Worm (Caenorhabditis elegans) whole organism, late embryonic: Measurements from ENCODE around the gene srd-21.

Experiments
- F13H6.1 ChIP-seq: sonication (generic microtip); optimal IDR thresholded peaks from 2 replicates; lab custom pipeline; 2016; ENCODE audit warnings: missing genetic modification characterization, missing compliant biosample characterization
- K02D7.2 ChIP-seq: sonication (generic microtip); optimal IDR thresholded peaks from 2 replicates; lab custom pipeline; 2017; ENCODE audit warnings: mild to moderate bottlenecking, missing genetic modification characterization, missing compliant biosample characterization
- ahr-1 ChIP-seq: sonication (generic microtip); optimal IDR thresholded peaks from 2 replicates; lab custom pipeline; 2016; ENCODE audit warnings: missing genetic modification characterization, missing compliant biosample characterization
- ama-1 ChIP-seq: fragments of 150-350 bp; optimal IDR thresholded peaks from 2 replicates; lab custom pipeline; 2014
- ceh-14 ChIP-seq: sonication (generic microtip); optimal IDR thresholded peaks from 2 replicates; lab custom pipeline; 2016; ENCODE audit warnings: missing genotype, missing genetic modification characterization, missing compliant biosample characterization
- ceh-19 ChIP-seq: fragments of 200-800 bp; sonication (Bioruptor generic); optimal IDR thresholded peaks from 2 replicates; lab custom pipeline; 2018; ENCODE audit warnings: mild to moderate bottlenecking, missing genetic modification characterization, missing compliant biosample characterization
- ceh-24 ChIP-seq: sonication (generic microtip); optimal IDR thresholded peaks from 2 replicates; lab custom pipeline; 2016; ENCODE audit warnings: mild to moderate bottlenecking, missing genetic modification characterization, missing compliant biosample characterization
- ceh-30 ChIP-seq: fragments of 150-350 bp; optimal IDR thresholded peaks from 2 replicates; lab custom pipeline; 2014; ENCODE audit warnings: missing biosample characterization, missing genetic modification characterization
- ceh-31 ChIP-seq: sonication (generic microtip); optimal IDR thresholded peaks from 2 replicates; lab custom pipeline; 2016; ENCODE audit warnings: missing genetic modification characterization, missing compliant biosample characterization
- ceh-34 ChIP-seq: sonication (generic microtip); optimal IDR thresholded peaks from 2 replicates; lab custom pipeline; 2016; ENCODE audit warnings: mild to moderate bottlenecking, missing genetic modification characterization, missing compliant biosample characterization
- ceh-45 ChIP-seq: fragments of 200-800 bp; sonication (Bioruptor generic); IDR thresholded peaks from 2 replicates; pipeline ENCODE4 v1.3.6; 2022; ENCODE audit warnings: missing genetic modification reagents, missing genetic modification characterization, missing compliant biosample characterization
- elt-4 ChIP-seq: sonication (generic microtip); optimal IDR thresholded peaks from 2 replicates; lab custom pipeline; 2016; ENCODE audit warnings: missing genetic modification characterization, missing compliant biosample characterization
- eyg-1 ChIP-seq: sonication (generic microtip); optimal IDR thresholded peaks from 2 replicates; lab custom pipeline; 2016; ENCODE audit warnings: missing genotype, missing genetic modification characterization, missing compliant biosample characterization
- fkh-10 ChIP-seq: fragments of 150-350 bp; optimal IDR thresholded peaks from 2 replicates; lab custom pipeline; 2014; ENCODE audit warnings: missing biosample characterization, missing genetic modification reagents, missing genetic modification characterization
- hlh-15 ChIP-seq: sonication (generic microtip); optimal IDR thresholded peaks from 2 replicates; lab custom pipeline; 2016; ENCODE audit warnings: missing genetic modification characterization, missing compliant biosample characterization
- hlh-8 ChIP-seq: sonication (generic microtip); optimal IDR thresholded peaks from 2 replicates; lab custom pipeline; 2016; ENCODE audit warnings: missing genotype, missing genetic modification characterization, missing compliant biosample characterization
- lin-11 ChIP-seq: fragments of 200-800 bp; sonication (Bioruptor generic); optimal IDR thresholded peaks from 2 replicates; lab custom pipeline; 2018; ENCODE audit warnings: mild to moderate bottlenecking, missing genetic modification characterization, missing compliant biosample characterization
- mec-3 ChIP-seq: sonication (generic microtip); optimal IDR thresholded peaks from 2 replicates; lab custom pipeline; 2016; ENCODE audit warnings: borderline replicate concordance, missing genetic modification characterization, missing compliant biosample characterization
- nfya-1 ChIP-seq: sonication (generic microtip); optimal IDR thresholded peaks from 2 replicates; lab custom pipeline; 2017; ENCODE audit warnings: missing genetic modification characterization, mild to moderate bottlenecking, missing compliant biosample characterization, antibody characterized with exemption, moderate library complexity
- nhr-11 ChIP-seq: fragments of 150-350 bp; optimal IDR thresholded peaks from 2 replicates; lab custom pipeline; 2014; ENCODE audit warnings: missing biosample characterization, missing genetic modification characterization
- odd-2 ChIP-seq: sonication (generic microtip); optimal IDR thresholded peaks from 2 replicates; lab custom pipeline; 2017; ENCODE audit warnings: antibody characterized with exemption, mild to moderate bottlenecking, missing genetic modification characterization, missing compliant biosample characterization
- pag-3 ChIP-seq: sonication (generic microtip); optimal IDR thresholded peaks from 2 replicates; lab custom pipeline; 2016; ENCODE audit warnings: missing compliant biosample characterization, missing genetic modification characterization, borderline replicate concordance
- pax-1 ChIP-seq: fragments of 150-350 bp; optimal IDR thresholded peaks from 2 replicates; lab custom pipeline; 2014; ENCODE audit warnings: missing biosample characterization, missing genetic modification characterization
- pha-2 ChIP-seq: sonication (generic microtip); optimal IDR thresholded peaks from 2 replicates; lab custom pipeline; 2017; ENCODE audit warnings: mild to moderate bottlenecking, missing genetic modification characterization, missing compliant biosample characterization
- pqm-1 ChIP-seq: sonication (generic microtip); optimal IDR thresholded peaks from 2 replicates; lab custom pipeline; 2016; ENCODE audit warnings: missing genetic modification characterization, missing compliant biosample characterization
- pros-1 ChIP-seq: fragments of 150-350 bp; optimal IDR thresholded peaks from 2 replicates; lab custom pipeline; 2014; ENCODE audit warnings: missing biosample characterization, missing genetic modification reagents, missing genetic modification characterization
- ref-2 ChIP-seq: sonication (generic microtip); optimal IDR thresholded peaks from 2 replicates; lab custom pipeline; 2016; ENCODE audit warnings: missing genetic modification characterization, missing compliant biosample characterization
- rnt-1 ChIP-seq: sonication (generic microtip); optimal IDR thresholded peaks from 2 replicates; lab custom pipeline; 2016; ENCODE audit warnings: missing genetic modification characterization, missing compliant biosample characterization
- sdc-2 ChIP-seq: sonication (generic microtip); optimal IDR thresholded peaks from 2 replicates; lab custom pipeline; 2016; ENCODE audit warnings: missing genotype, missing genetic modification characterization, missing compliant biosample characterization
- sox-2 ChIP-seq: fragments of 200-800 bp; sonication (Bioruptor generic); IDR thresholded peaks from 2 replicates; pipeline ENCODE4 v1.3.6; 2022; ENCODE audit warnings: missing genetic modification reagents, missing genetic modification characterization, missing compliant biosample characterization
- sox-4 ChIP-seq: sonication (generic microtip); optimal IDR thresholded peaks from 2 replicates; lab custom pipeline; 2017; ENCODE audit warnings: mild to moderate bottlenecking, missing genetic modification characterization, inconsistent platforms, missing compliant biosample characterization
- syd-9 ChIP-seq: sonication (generic microtip); optimal IDR thresholded peaks from 2 replicates; lab custom pipeline; 2016; ENCODE audit warnings: mild to moderate bottlenecking, missing genetic modification characterization, moderate library complexity, missing compliant biosample characterization
- tbx-2 ChIP-seq: sonication (generic microtip); optimal IDR thresholded peaks from 2 replicates; lab custom pipeline; 2016; ENCODE audit warnings: missing genetic modification characterization, missing compliant biosample characterization
- tbx-7 ChIP-seq: sonication (generic microtip); optimal IDR thresholded peaks from 2 replicates; lab custom pipeline; 2016; ENCODE audit warnings: missing genotype, missing genetic modification characterization, missing compliant biosample characterization
- ttx-3 ChIP-seq: sonication (generic microtip); optimal IDR thresholded peaks from 2 replicates; lab custom pipeline; 2016; ENCODE audit warnings: missing genetic modification reagents, missing genetic modification characterization, missing compliant biosample characterization
- unc-3 ChIP-seq, 2 experiments: fragments of 200-800 bp in 1 of 2; sonication (Bioruptor generic) in 1 of 2; sonication (generic microtip) in 1 of 2; conservative IDR thresholded peaks in 1 of 2; optimal IDR thresholded peaks in 1 of 2; 2 replicates each; pipeline versions ENCODE4 v1.3.6 to Lab custom; 2016 to 2022; ENCODE audit warnings: missing compliant biosample characterization in 2 of 2, missing genetic modification characterization in 2 of 2, missing genetic modification reagents in 1 of 2
- unc-42 ChIP-seq: sonication (generic microtip); optimal IDR thresholded peaks from 2 replicates; lab custom pipeline; 2016; ENCODE audit warnings: missing genotype, missing genetic modification characterization, missing compliant biosample characterization
- zip-5 ChIP-seq: sonication (generic microtip); optimal IDR thresholded peaks from 2 replicates; lab custom pipeline; 2016; ENCODE audit warnings: missing genetic modification characterization, missing compliant biosample characterization
- ztf-16 ChIP-seq: sonication (generic microtip); optimal IDR thresholded peaks from 2 replicates; lab custom pipeline; 2017; ENCODE audit warnings: missing genetic modification characterization, missing compliant biosample characterization

Gene srd-21

DNA sequence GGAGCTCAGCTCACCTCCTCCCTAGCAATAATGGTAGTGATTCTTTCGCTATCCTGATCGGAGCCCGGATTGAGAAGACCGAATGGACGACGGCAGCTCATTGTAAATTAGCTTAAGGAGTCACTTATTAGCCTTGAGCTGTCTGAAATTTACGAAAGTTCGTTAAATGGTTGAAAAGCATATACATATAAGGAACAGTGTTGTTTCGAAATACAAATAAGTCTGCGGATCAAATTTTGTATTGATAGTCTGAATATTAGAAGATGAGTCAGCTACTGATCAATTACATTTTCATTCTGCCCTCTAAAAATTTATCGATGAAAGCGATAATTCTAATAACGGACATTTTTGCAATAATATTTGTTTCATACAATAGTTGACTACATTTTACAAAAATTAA is 36.9 kb downstream of the srd-21 start, which contains the start of gene F14F8.14:
F14F8.14 (minus strand) TSS at position 101 of the 400 bp plus-strand sequence.
- no peak for TF ChIP-seq elt-4 (tag; lab: Kevin White, UChicago)
- TF ChIP-seq lin-11 (tag; lab: Kevin White, UChicago), result no peak
- no peak for TF ChIP-seq hlh-15 (tag; lab: Kevin White, UChicago)
- no peak for TF ChIP-seq nhr-11 (tag; lab: Kevin White, UChicago)

DNA sequence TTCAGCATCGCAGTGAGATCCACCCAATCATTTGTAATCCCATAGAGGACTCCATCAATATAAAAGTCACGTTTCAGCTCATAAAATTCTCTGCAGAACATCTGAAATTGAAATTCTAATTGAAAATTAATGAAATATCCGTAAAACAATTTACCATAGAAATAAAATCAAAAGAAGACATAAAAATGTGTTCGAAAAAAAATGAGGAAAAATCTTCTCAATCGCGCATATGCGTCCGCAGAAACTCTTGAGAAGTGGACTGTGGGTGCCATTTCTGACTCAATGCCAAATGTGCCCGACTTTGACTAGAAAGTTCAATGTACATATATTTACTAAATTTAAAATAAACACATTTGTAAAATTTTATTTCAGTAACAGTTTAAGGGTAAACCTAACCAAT is 38.8 kb downstream of the srd-21 start, which contains the start of gene F14F8.9:
F14F8.9 (minus strand) TSS at position 101 of the 400 bp plus-strand sequence.
- TF ChIP-seq odd-2 (tag; lab: Kevin White, UChicago) (no peak), F13H6.1 (no peak), unc-3 (GFP tag; conservative IDR thresholded peaks at IDR 0.05; lab: Robert Waterston, UW) (no peak), unc-3 (tag; optimal IDR thresholded peaks at IDR 0.05; lab: Kevin White, UChicago) (no peak), pag-3 (tag; lab: Kevin White, UChicago) (no peak), mec-3 (tag; lab: Kevin White, UChicago) (no peak), ceh-19 (GFP tag; lab: Kevin White, UChicago) (no peak), ahr-1 (tag; lab: Kevin White, UChicago) (no peak), K02D7.2 (no peak), pros-1 (tag; lab: Kevin White, UChicago) (no peak), rnt-1 (tag; lab: Kevin White, UChicago) (no peak)

DNA sequence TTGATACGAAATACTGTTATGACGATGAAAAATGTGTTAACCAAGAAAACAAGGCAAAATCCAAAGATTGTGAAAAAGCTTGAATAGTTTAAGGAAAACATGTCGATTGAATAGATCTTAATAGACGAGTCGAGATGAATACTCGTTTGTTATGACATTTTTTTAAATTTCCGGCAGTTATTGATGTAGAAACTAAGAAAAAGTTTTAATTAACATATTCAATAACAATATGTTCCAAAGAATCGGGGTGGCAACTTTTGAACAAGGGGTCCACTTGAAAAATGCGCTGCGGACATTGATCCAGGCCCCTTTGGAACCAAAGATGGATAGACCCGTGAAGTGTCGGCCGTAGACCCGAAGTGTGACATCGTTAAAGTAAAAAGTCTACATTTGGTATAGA is 41.5 kb downstream of the srd-21 start, which contains the start of gene str-61:
str-61 (minus strand) TSS at position 101 of the 400 bp plus-strand sequence.
- no peak for TF ChIP-seq ceh-34 (tag; lab: Kevin White, UChicago)
- TF ChIP-seq sox-2 (GFP tag; lab: Robert Waterston, UW), result no peak
- TF ChIP-seq ceh-19 (GFP tag; lab: Kevin White, UChicago), result no peak
- TF ChIP-seq ztf-16 (tag; lab: Kevin White, UChicago), result no peak
- no peak for TF ChIP-seq eyg-1 (tag; lab: Kevin White, UChicago)
- TF ChIP-seq ama-1 (lab: Kevin White, UChicago), result no peak
- TF ChIP-seq nfya-1 (tag; lab: Kevin White, UChicago), result no peak
- TF ChIP-seq tbx-7 (tag; lab: Kevin White, UChicago), result no peak
- TF ChIP-seq sdc-2 (tag; lab: Kevin White, UChicago), result no peak
- TF ChIP-seq ref-2 (tag; lab: Kevin White, UChicago), result no peak
- no peak for TF ChIP-seq syd-9 (tag; lab: Kevin White, UChicago)
- no peak for TF ChIP-seq rnt-1 (tag; lab: Kevin White, UChicago)
- no peak for TF ChIP-seq hlh-8 (tag; lab: Kevin White, UChicago)
- TF ChIP-seq tbx-2 (tag; lab: Kevin White, UChicago), result no peak
- no peak for TF ChIP-seq ceh-31 (tag; lab: Kevin White, UChicago)
- TF ChIP-seq sox-4 (tag; lab: Kevin White, UChicago), result no peak
- no peak for TF ChIP-seq odd-2 (tag; lab: Kevin White, UChicago)

DNA sequence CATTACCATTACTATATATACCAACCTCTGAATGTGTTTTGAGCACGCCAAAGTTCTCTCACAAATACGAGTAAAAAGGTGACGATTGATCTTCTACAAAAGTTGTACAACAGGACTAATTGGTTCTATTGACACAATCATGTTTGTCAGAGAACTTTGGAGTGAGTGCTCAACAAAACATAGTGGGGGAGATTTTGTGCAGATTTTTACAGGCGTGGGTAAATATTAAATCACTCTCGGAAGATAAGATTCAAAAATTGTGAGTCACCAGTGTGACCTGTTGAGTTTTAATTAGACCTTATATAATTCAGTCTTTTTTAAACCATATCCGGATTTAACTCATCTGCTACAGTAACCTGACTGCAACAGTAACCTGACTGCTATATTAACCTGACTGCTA is 42.5 kb downstream of the srd-21 start, which contains the start of gene F14F8.8:
F14F8.8 (minus strand) TSS at position 101 of the 400 bp plus-strand sequence.
- TF ChIP-seq ceh-14 (tag; lab: Kevin White, UChicago) (no peak), elt-4 (tag; lab: Kevin White, UChicago) (no peak), pag-3 (tag; lab: Kevin White, UChicago) (no peak), ceh-45 (GFP tag; lab: Robert Waterston, UW) (no peak), unc-42 (tag; lab: Kevin White, UChicago) (no peak), pax-1 (tag; lab: Kevin White, UChicago) (no peak), ttx-3 (tag; lab: Kevin White, UChicago) (no peak), pha-2 (no peak), ceh-24 (tag; lab: Kevin White, UChicago) (no peak), ceh-30 (tag; lab: Kevin White, UChicago) (no peak), fkh-10 (no peak), odd-2 (tag; lab: Kevin White, UChicago) (no peak), zip-5 (tag; lab: Kevin White, UChicago) (no peak), ahr-1 (tag; lab: Kevin White, UChicago) (no peak), pqm-1 (tag; lab: Kevin White, UChicago) (no peak), ceh-31 (tag; lab: Kevin White, UChicago) (no peak), nfya-1 (tag; lab: Kevin White, UChicago) (no peak)
